Fruit fly (Drosophila melanogaster) whole organism, embryonic: Measurements from ENCODE around the gene CG14234.

Source experiments
- CG10274 ChIP-seq: fragments of 200-800 bp; sonication (Bioruptor generic); optimal IDR thresholded peaks from 3 replicates; lab custom pipeline; 2017; ENCODE audit warnings: missing biosample characterization, mild to moderate bottlenecking, missing genetic modification characterization
- CG16813 ChIP-seq: fragments of 200-800 bp; sonication (Bioruptor generic); IDR thresholded peaks from 3 replicates; pipeline ENCODE4 v1.3.6; 2022; ENCODE audit warnings: missing biosample characterization, missing genetic modification characterization; ENCODE audit not compliant: partially characterized antibody
- CG17359 ChIP-seq: fragments of 200-800 bp; sonication (Bioruptor generic); optimal IDR thresholded peaks from 3 replicates; lab custom pipeline; 2018; ENCODE audit warnings: missing biosample characterization, mild to moderate bottlenecking, missing genetic modification characterization, moderate library complexity
- CG1792 ChIP-seq: fragments of 200-800 bp; sonication (Bioruptor generic); optimal IDR thresholded peaks from 2 replicates; lab custom pipeline; 2016; ENCODE audit warnings: missing biosample characterization, missing genetic modification characterization
- CG2129 ChIP-seq: fragments of 200-800 bp; sonication (Bioruptor generic); IDR thresholded peaks from 2 replicates; pipeline ENCODE4 v1.3.6; 2022; ENCODE audit warnings: missing biosample characterization, missing genetic modification characterization; ENCODE audit not compliant: partially characterized antibody
- CG3065 ChIP-seq: fragments of 200-800 bp; sonication (Bioruptor generic); optimal IDR thresholded peaks from 2 replicates; lab custom pipeline; 2016; ENCODE audit warnings: missing biosample characterization, missing genetic modification characterization
- CG3726 ChIP-seq: fragments of 200-800 bp; sonication (Bioruptor generic); IDR thresholded peaks from 3 replicates; pipeline ENCODE4, ENCODE4 v1.3.6; 2022; ENCODE audit warnings: missing biosample characterization, missing genetic modification characterization
- CG4282 ChIP-seq: fragments of 200-800 bp; sonication (Bioruptor generic); optimal IDR thresholded peaks from 2 replicates; lab custom pipeline; 2016; ENCODE audit warnings: missing biosample characterization, missing genetic modification characterization
- CG4404 ChIP-seq: fragments of 200-800 bp; sonication (Bioruptor generic); IDR thresholded peaks from 2 replicates; pipeline ENCODE4 v1.3.6; 2022; ENCODE audit warnings: missing biosample characterization, missing genetic modification characterization
- CG4424 ChIP-seq: fragments of 200-800 bp; sonication (Bioruptor generic); optimal IDR thresholded peaks from 3 replicates; lab custom pipeline; 2016; ENCODE audit warnings: missing biosample characterization, missing genetic modification characterization
- CG7556 ChIP-seq: fragments of 200-800 bp; sonication (Bioruptor generic); optimal IDR thresholded peaks from 2 replicates; lab custom pipeline; 2017; ENCODE audit warnings: missing biosample characterization, mild to moderate bottlenecking, missing genetic modification characterization
- CG8281 ChIP-seq: fragments of 200-800 bp; sonication (Bioruptor generic); optimal IDR thresholded peaks from 2 replicates; lab custom pipeline; 2018; ENCODE audit warnings: missing biosample characterization, mild to moderate bottlenecking, missing genetic modification characterization, moderate library complexity
- D19A ChIP-seq: fragments of 200-800 bp; optimal IDR thresholded peaks from 3 replicates; lab custom pipeline; 2019; ENCODE audit warnings: missing biosample characterization, mild to moderate bottlenecking, missing genetic modification characterization, moderate library complexity
- Drgx ChIP-seq: fragments of 200-800 bp; sonication (Bioruptor generic); IDR thresholded peaks from 2 replicates; pipeline ENCODE4 v1.3.6; 2022; ENCODE audit warnings: missing biosample characterization, missing genetic modification characterization
- Gsc ChIP-seq: fragments of 200-800 bp; sonication (Bioruptor generic); IDR thresholded peaks from 2 replicates; pipeline ENCODE4 v1.3.6; 2022; ENCODE audit warnings: missing biosample characterization, missing genetic modification characterization
- Hsf ChIP-seq: fragments of 200-800 bp; sonication (Bioruptor generic); optimal IDR thresholded peaks from 3 replicates; lab custom pipeline; 2016; ENCODE audit warnings: missing biosample characterization, missing genetic modification characterization
- MESR4 ChIP-seq: fragments of 200-800 bp; sonication (Bioruptor generic); optimal IDR thresholded peaks from 2 replicates; lab custom pipeline; 2018; ENCODE audit warnings: missing biosample characterization, mild to moderate bottlenecking, missing genetic modification characterization, moderate library complexity
- Mad ChIP-seq: fragments of 200-800 bp; sonication (Bioruptor generic); optimal IDR thresholded peaks from 2 replicates; lab custom pipeline; 2016; ENCODE audit warnings: missing biosample characterization, missing genetic modification characterization
- Med ChIP-seq: fragments of 200-800 bp; sonication (Bioruptor generic); peaks from one replicate; lab custom pipeline; 2016; ENCODE audit warnings: missing biosample characterization, missing genetic modification characterization, mild to moderate bottlenecking, inconsistent platforms, moderate library complexity
- Pdp1 ChIP-seq, 2 experiments: fragments of 200-800 bp; sonication (Bioruptor generic); optimal IDR thresholded peaks; 3 replicates each; lab custom pipeline; 2016; ENCODE audit warnings: missing biosample characterization in 2 of 2, missing genetic modification characterization in 2 of 2, mild to moderate bottlenecking in 1 of 2, moderate library complexity in 1 of 2
- Side ChIP-seq: fragments of 200-800 bp; sonication (Bioruptor generic); optimal IDR thresholded peaks from 2 replicates; lab custom pipeline; 2016; ENCODE audit warnings: missing biosample characterization, missing genetic modification characterization
- Sox102F ChIP-seq: fragments of 200-800 bp; sonication (Bioruptor generic); optimal IDR thresholded peaks from 2 replicates; lab custom pipeline; 2018; ENCODE audit warnings: missing biosample characterization, mild to moderate bottlenecking, missing genetic modification characterization, moderate library complexity
- Ssrp ChIP-seq: fragments of 200-800 bp; sonication (Bioruptor generic); optimal IDR thresholded peaks from 2 replicates; lab custom pipeline; 2018; ENCODE audit warnings: missing biosample characterization, mild to moderate bottlenecking, missing genetic modification characterization, moderate library complexity
- Taf1 ChIP-seq: fragments of 200-800 bp; sonication (Bioruptor generic); IDR thresholded peaks from 2 replicates; pipeline ENCODE4 v1.3.6; 2022; ENCODE audit warnings: missing biosample characterization, missing genetic modification characterization
- Xbp1 ChIP-seq: fragments of 200-800 bp; sonication (Bioruptor generic); optimal IDR thresholded peaks from 3 replicates; lab custom pipeline; 2016; ENCODE audit warnings: missing biosample characterization, mild to moderate bottlenecking, missing genetic modification characterization
- Xrp1 ChIP-seq: fragments of 200-800 bp; sonication (Bioruptor generic); IDR thresholded peaks from 2 replicates; pipeline ENCODE4 v1.3.6; 2022; ENCODE audit warnings: missing biosample characterization, missing genetic modification characterization
- abd-A ChIP-seq: fragments of 200-800 bp; sonication (Bioruptor generic); optimal IDR thresholded peaks from 3 replicates; lab custom pipeline; 2019; ENCODE audit warnings: missing biosample characterization, mild to moderate bottlenecking, missing genetic modification characterization, moderate library complexity
- az2 ChIP-seq: fragments of 200-800 bp; sonication (Bioruptor generic); optimal IDR thresholded peaks from 3 replicates; lab custom pipeline; 2016; ENCODE audit warnings: missing biosample characterization, missing genetic modification characterization
- bsh ChIP-seq, 2 experiments: fragments of 200-800 bp; sonication (Bioruptor generic); optimal IDR thresholded peaks; 2 replicates each; lab custom pipeline; 2017 to 2018; ENCODE audit warnings: mild to moderate bottlenecking in 2 of 2, missing biosample characterization in 2 of 2, missing genetic modification characterization in 2 of 2, moderate library complexity in 1 of 2
- cwo ChIP-seq: fragments of 200-800 bp; sonication (Bioruptor generic); optimal IDR thresholded peaks from 3 replicates; lab custom pipeline; 2017; ENCODE audit warnings: missing biosample characterization, missing genetic modification characterization, mild to moderate bottlenecking, moderate library complexity, missing genetic modification reagents
- danr ChIP-seq: fragments of 200-800 bp; sonication (Bioruptor generic); IDR thresholded peaks from 2 replicates; pipeline ENCODE4 v1.3.6; 2022; ENCODE audit warnings: missing biosample characterization, missing genetic modification characterization
- ems ChIP-seq: fragments of 200-800 bp; sonication (Bioruptor generic); optimal IDR thresholded peaks from 3 replicates; lab custom pipeline; 2016; ENCODE audit warnings: missing biosample characterization, missing genetic modification characterization
- gem ChIP-seq: fragments of 200-800 bp; sonication (Bioruptor generic); optimal IDR thresholded peaks from 2 replicates; lab custom pipeline; 2019; ENCODE audit warnings: missing biosample characterization, mild to moderate bottlenecking, missing genetic modification characterization, moderate library complexity
- gfzf ChIP-seq: fragments of 200-800 bp; sonication (Bioruptor generic); optimal IDR thresholded peaks from 2 replicates; lab custom pipeline; 2016; ENCODE audit warnings: missing biosample characterization, mild to moderate bottlenecking, missing genetic modification characterization, moderate library complexity
- grn ChIP-seq: fragments of 200-800 bp; sonication (Bioruptor generic); optimal IDR thresholded peaks from 3 replicates; lab custom pipeline; 2017; ENCODE audit warnings: missing biosample characterization, missing genetic modification characterization
- gsb ChIP-seq: fragments of 200-800 bp; sonication (Bioruptor generic); IDR thresholded peaks from 2 replicates; pipeline ENCODE4 v1.3.6; 2022; ENCODE audit warnings: missing biosample characterization, missing genetic modification characterization
- ham ChIP-seq: fragments of 200-800 bp; sonication (Bioruptor generic); IDR thresholded peaks from 2 replicates; pipeline ENCODE4 v1.3.6; 2022; ENCODE audit warnings: missing biosample characterization, missing genetic modification characterization
- ind ChIP-seq: fragments of 200-800 bp; sonication (Bioruptor generic); optimal IDR thresholded peaks from 3 replicates; lab custom pipeline; 2016; ENCODE audit warnings: missing biosample characterization, missing genetic modification characterization
- ken ChIP-seq: fragments of 200-800 bp; sonication (Bioruptor generic); IDR thresholded peaks from 3 replicates; pipeline ENCODE4 v1.3.6; 2022; ENCODE audit warnings: missing biosample characterization, missing genetic modification characterization
- nmo ChIP-seq: fragments of 200-800 bp; sonication (Bioruptor generic); optimal IDR thresholded peaks from 2 replicates; lab custom pipeline; 2018; ENCODE audit warnings: missing biosample characterization, mild to moderate bottlenecking, missing genetic modification characterization, moderate library complexity
- org-1 ChIP-seq: fragments of 200-800 bp; sonication (Bioruptor generic); optimal IDR thresholded peaks from 2 replicates; lab custom pipeline; 2017; ENCODE audit warnings: missing biosample characterization, missing genetic modification characterization
- pb ChIP-seq: fragments of 200-800 bp; sonication (Bioruptor generic); optimal IDR thresholded peaks from 3 replicates; lab custom pipeline; 2016; ENCODE audit warnings: missing biosample characterization, missing genetic modification characterization
- pfk ChIP-seq: fragments of 200-800 bp; sonication (Bioruptor generic); optimal IDR thresholded peaks from 2 replicates; lab custom pipeline; 2018; ENCODE audit warnings: missing biosample characterization, mild to moderate bottlenecking, missing genetic modification characterization, moderate library complexity
- phol ChIP-seq: fragments of 200-800 bp; sonication (Bioruptor generic); optimal IDR thresholded peaks from 3 replicates; lab custom pipeline; 2018; ENCODE audit warnings: missing biosample characterization, mild to moderate bottlenecking, missing genetic modification characterization, moderate library complexity
- pita ChIP-seq: fragments of 200-800 bp; sonication (Bioruptor generic); optimal IDR thresholded peaks from 2 replicates; lab custom pipeline; 2017; ENCODE audit warnings: missing biosample characterization, mild to moderate bottlenecking, missing genetic modification characterization
- prd ChIP-seq, 3 experiments: fragments of >200 bp in 2 of 3; fragments of 200-800 bp in 1 of 3; sonication (Bioruptor generic) in 1 of 3; optimal IDR thresholded peaks in 2 of 3; IDR thresholded peaks in 1 of 3; 2 replicates in 2 of 3; 3 replicates in 1 of 3; pipeline versions ENCODE4 v1.3.6 to Lab custom; 2017 to 2022; ENCODE audit warnings: missing biosample characterization in 1 of 3, missing genetic modification characterization in 1 of 3
- repo ChIP-seq: fragments of 200-800 bp; sonication (Bioruptor generic); optimal IDR thresholded peaks from 2 replicates; lab custom pipeline; 2016; ENCODE audit warnings: missing biosample characterization, missing genetic modification characterization
- sens-2 ChIP-seq: fragments of 200-800 bp; sonication (Bioruptor generic); IDR thresholded peaks from 2 replicates; pipeline ENCODE4 v1.3.6; 2022; ENCODE audit warnings: missing biosample characterization, missing genetic modification characterization
- sna ChIP-seq: fragments of 200-800 bp; sonication (Bioruptor generic); IDR thresholded peaks from 2 replicates; pipeline ENCODE4 v1.3.6; 2022; ENCODE audit warnings: missing biosample characterization, missing genetic modification characterization; ENCODE audit not compliant: partially characterized antibody
- trh ChIP-seq: fragments of 200-800 bp; sonication (Bioruptor generic); optimal IDR thresholded peaks from 2 replicates; lab custom pipeline; 2016; ENCODE audit warnings: missing biosample characterization, missing genetic modification characterization
- zen ChIP-seq: fragments of 200-800 bp; sonication (Bioruptor generic); optimal IDR thresholded peaks from 3 replicates; lab custom pipeline; 2018; ENCODE audit warnings: missing biosample characterization, mild to moderate bottlenecking, missing genetic modification characterization, moderate library complexity

Gene CG14234

DNA sequence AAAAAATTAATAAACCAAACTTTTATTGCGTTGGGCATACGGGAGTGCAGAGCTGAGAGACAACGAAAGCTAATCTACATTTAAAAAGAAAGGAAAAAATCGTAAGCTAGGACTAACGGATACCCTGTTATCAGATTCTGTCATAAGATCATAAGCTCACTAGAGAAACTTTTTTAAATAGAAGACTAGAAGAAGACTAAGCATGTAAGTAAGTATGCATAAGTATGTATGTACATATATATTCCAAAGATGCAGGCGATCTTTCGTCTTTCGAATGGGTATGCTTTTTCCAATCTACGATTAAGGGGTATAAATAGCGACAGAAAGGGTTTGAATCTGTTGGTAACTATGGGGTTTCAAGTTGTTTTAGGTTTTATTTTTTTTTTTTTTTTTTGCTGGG is 49.5 kb downstream of the CG14234 start:
- no peak for TF ChIP-seq gsb (GFP tag; lab: Robert Waterston, UW)
- no peak for TF ChIP-seq CG1792 (GFP tag; lab: Kevin White, UChicago)
- TF ChIP-seq sens-2 (GFP tag; lab: Robert Waterston, UW): no peak; the same call in 1 of the 2 replicates
- peak; percentile 17 for TF ChIP-seq Xbp1
- TF ChIP-seq Side: peak; percentile 1
- TF ChIP-seq pfk: no peak
- peak; percentile 73 for TF ChIP-seq Med
- no peak for TF ChIP-seq danr (GFP tag; lab: Robert Waterston, UW)
- no peak for TF ChIP-seq pita (GFP tag; lab: Kevin White, UChicago)
- TF ChIP-seq Hsf (GFP tag; lab: Kevin White, UChicago): peak; percentile 10
- TF ChIP-seq grn (GFP tag; lab: Kevin White, UChicago): no peak
- TF ChIP-seq Xrp1 (GFP tag; lab: Robert Waterston, UW): peak; percentile 71
- peak; percentile 34 for TF ChIP-seq phol (tag; lab: Kevin White, UChicago)
- peak; percentile 12 for TF ChIP-seq D19A (tag; lab: Kevin White, UChicago)
- no peak for TF ChIP-seq ems (GFP tag; lab: Kevin White, UChicago)
- peak in 1 of 2 experiments; percentile 46 for TF ChIP-seq bsh (GFP tag; optimal IDR thresholded peaks at IDR 0.05; lab: Kevin White, UChicago)
- no peak for TF ChIP-seq ind
- TF ChIP-seq Gsc: no peak
- TF ChIP-seq ken (GFP tag; lab: Robert Waterston, UW): no peak; the same call in 2 of the 3 replicates
- TF ChIP-seq cwo: no peak
- TF ChIP-seq Drgx (GFP tag; lab: Robert Waterston, UW): no peak
- no peak for TF ChIP-seq CG4404 (GFP tag; lab: Robert Waterston, UW)
- peak; percentile 55 for TF ChIP-seq Sox102F (GFP tag; lab: Kevin White, UChicago)
- TF ChIP-seq MESR4: no peak
- no peak for TF ChIP-seq CG16813 (GFP tag; lab: Robert Waterston, UW)
- no peak for TF ChIP-seq repo (GFP tag; lab: Kevin White, UChicago)
- no peak for TF ChIP-seq CG7556 (GFP tag; lab: Kevin White, UChicago)
- no peak for TF ChIP-seq CG2129
- TF ChIP-seq Mad (GFP tag; lab: Kevin White, UChicago): no peak
- peak; percentile 22 for TF ChIP-seq Ssrp (tag; lab: Kevin White, UChicago)
- no peak for TF ChIP-seq ham (GFP tag; lab: Robert Waterston, UW)
- peak; percentile 21 for TF ChIP-seq CG17359 (tag; lab: Kevin White, UChicago)
- peak; percentile 23 for TF ChIP-seq zen
- TF ChIP-seq CG10274 (GFP tag; lab: Kevin White, UChicago): no peak
- TF ChIP-seq gfzf: no peak
- no peak for TF ChIP-seq pb
- TF ChIP-seq sna (GFP tag; lab: Robert Waterston, UW): no peak
- TF ChIP-seq CG4424 (GFP tag; lab: Kevin White, UChicago): peak; percentile 10
- TF ChIP-seq CG4282 (GFP tag; lab: Kevin White, UChicago): no peak
- no peak for TF ChIP-seq CG8281
- no peak for TF ChIP-seq CG3065
- TF ChIP-seq org-1 (GFP tag; lab: Kevin White, UChicago): no peak
- TF ChIP-seq trh (GFP tag; lab: Kevin White, UChicago): no peak
- TF ChIP-seq CG3726 (GFP tag; lab: Robert Waterston, UW): no peak
- no peak for TF ChIP-seq Taf1 (GFP tag; lab: Robert Waterston, UW)
- TF ChIP-seq az2 (GFP tag; lab: Kevin White, UChicago): peak; percentile 21
- TF ChIP-seq gem (tag; lab: Kevin White, UChicago): peak; percentile 63
- peak; percentile 33 for TF ChIP-seq nmo
- peak; percentile 1 to 13 for TF ChIP-seq Pdp1 (GFP tag; optimal IDR thresholded peaks at IDR 0.05; lab: Kevin White, UChicago)
- no peak for TF ChIP-seq prd (optimal IDR thresholded peaks at IDR 0.05; lab: Kevin White, UChicago)
- peak; percentile 56; the same call in 2 of the 3 replicates for TF ChIP-seq prd (GFP tag; IDR thresholded peaks at IDR 0.05; lab: Robert Waterston, UW)
- no peak for TF ChIP-seq abd-A
